Fruit fly (Drosophila melanogaster) whole organism: ENCODE data around the gene Rad17.

Experiments
- CG8478 ChIP-seq: fragments of >200 bp; optimal IDR thresholded peaks from 2 replicates; lab custom pipeline; 2018; ENCODE audit warnings: inconsistent platforms
- Dll ChIP-seq: fragments of >200 bp; optimal IDR thresholded peaks from 2 replicates; lab custom pipeline; 2017
- EcR ChIP-seq, 2 experiments: fragments of >200 bp; optimal IDR thresholded peaks; 2 replicates each; lab custom pipeline; 2017; ENCODE audit warnings: missing biosample characterization in 2 of 2, missing genetic modification characterization in 2 of 2, missing genetic modification reagents in 2 of 2
- pan ChIP-seq: fragments of >200 bp; optimal IDR thresholded peaks from 2 replicates; lab custom pipeline; 2017
- psq ChIP-seq: fragments of >200 bp; optimal IDR thresholded peaks from 2 replicates; lab custom pipeline; 2017
- usp ChIP-seq: fragments of >200 bp; optimal IDR thresholded peaks from 2 replicates; lab custom pipeline; 2017; ENCODE audit warnings: missing biosample characterization, missing genetic modification characterization, mixed read lengths

DNA sequence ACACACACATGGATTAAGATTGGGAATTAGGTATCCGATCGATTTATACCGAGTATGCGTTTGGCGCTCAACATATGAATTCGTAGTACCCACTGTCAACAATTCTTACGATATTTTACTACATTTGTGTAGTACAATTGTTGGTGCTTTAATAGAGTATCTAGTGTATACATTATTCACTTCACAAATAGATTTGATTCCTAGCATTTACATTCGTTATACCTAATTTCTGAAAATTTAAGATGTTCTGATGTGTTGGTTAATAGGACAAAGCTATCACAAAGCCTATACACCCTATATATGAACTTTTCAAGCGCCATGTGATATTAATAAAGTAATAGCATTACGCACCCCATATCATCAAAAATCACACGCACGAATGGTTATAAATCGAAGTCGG is 38.3 kb downstream of the Rad17 start:
- no peak for TF ChIP-seq pan (lab: Kevin White, UChicago)
- TF ChIP-seq EcR (GFP tag; optimal IDR thresholded peaks at IDR 0.05; lab: Kevin White, UChicago) = no peak
- TF ChIP-seq psq = no peak
- TF ChIP-seq usp (GFP tag; lab: Kevin White, UChicago) = no peak
- no peak for TF ChIP-seq CG8478 (lab: Kevin White, UChicago)
- no peak for TF ChIP-seq Dll
